Worm (Caenorhabditis elegans) whole organism, early embryonic: ENCODE results near the gene F22B7.1.

Experiments used
- B0310.2 ChIP-seq: sonication (generic microtip); optimal IDR thresholded peaks from 2 replicates; lab custom pipeline; 2016; ENCODE audit warnings: mild to moderate bottlenecking, missing genetic modification characterization, missing compliant biosample characterization
- F13C5.2 ChIP-seq: sonication (generic microtip); optimal IDR thresholded peaks from 2 replicates; lab custom pipeline; 2017; ENCODE audit warnings: mild to moderate bottlenecking, missing genetic modification characterization, inconsistent platforms, missing compliant biosample characterization
- aly-1 ChIP-seq: sonication (generic microtip); optimal IDR thresholded peaks from 2 replicates; lab custom pipeline; 2016; ENCODE audit warnings: missing genetic modification characterization, missing compliant biosample characterization
- ama-1 ChIP-seq: fragments of 150-350 bp; optimal IDR thresholded peaks from 2 replicates; lab custom pipeline; 2014
- ceh-13 ChIP-seq: fragments of 200-800 bp; sonication (Bioruptor generic); optimal IDR thresholded peaks from 2 replicates; lab custom pipeline; 2018; ENCODE audit warnings: mild to moderate bottlenecking, missing genetic modification characterization, missing compliant biosample characterization
- ceh-36 ChIP-seq: sonication (generic microtip); optimal IDR thresholded peaks from 2 replicates; lab custom pipeline; 2016; ENCODE audit warnings: missing genetic modification characterization, inconsistent platforms, missing compliant biosample characterization
- ets-7 ChIP-seq: sonication (generic microtip); optimal IDR thresholded peaks from 2 replicates; lab custom pipeline; 2016; ENCODE audit warnings: missing genotype, missing genetic modification characterization, missing compliant biosample characterization
- flt-1 ChIP-seq: fragments of 200-800 bp; sonication (Bioruptor generic); IDR thresholded peaks from 2 replicates; pipeline ENCODE4 v1.3.6; 2022; ENCODE audit warnings: missing genetic modification characterization, missing compliant biosample characterization
- hmbx-1 ChIP-seq: sonication (generic microtip); optimal IDR thresholded peaks from 2 replicates; lab custom pipeline; 2016; ENCODE audit warnings: mild to moderate bottlenecking, missing genetic modification characterization, missing compliant biosample characterization
- hmg-4 ChIP-seq: fragments of 200-800 bp; sonication (Bioruptor generic); optimal IDR thresholded peaks from 2 replicates; lab custom pipeline; 2018; ENCODE audit warnings: mild to moderate bottlenecking, missing genetic modification characterization, missing compliant biosample characterization
- hnd-1 ChIP-seq: sonication (generic microtip); optimal IDR thresholded peaks from 2 replicates; lab custom pipeline; 2016; ENCODE audit warnings: missing genetic modification characterization, missing compliant biosample characterization
- pes-1 ChIP-seq: fragments of 200-800 bp; sonication (Bioruptor generic); IDR thresholded peaks from 2 replicates; pipeline ENCODE4 v1.3.6; 2022; ENCODE audit warnings: missing genetic modification reagents, missing genetic modification characterization, missing compliant biosample characterization
- scrt-1 ChIP-seq: fragments of 200-800 bp; sonication (Bioruptor generic); IDR thresholded peaks from 2 replicates; pipeline ENCODE4 v1.3.6; 2022; ENCODE audit warnings: missing genetic modification characterization, missing compliant biosample characterization
- sea-1 ChIP-seq: fragments of 200-800 bp; sonication (Bioruptor generic); conservative IDR thresholded peaks from 2 replicates; pipeline ENCODE4 v1.3.6; 2022; ENCODE audit warnings: missing genetic modification characterization, missing compliant biosample characterization
- tbx-11 ChIP-seq: fragments of 200-800 bp; sonication (Bioruptor generic); IDR thresholded peaks from 2 replicates; pipeline ENCODE4 v1.3.6; 2022; ENCODE audit warnings: missing genetic modification characterization, missing compliant biosample characterization
- tbx-37 ChIP-seq: fragments of 200-800 bp; sonication (Bioruptor generic); conservative IDR thresholded peaks from 2 replicates; pipeline ENCODE4 v1.3.6; 2022; ENCODE audit warnings: missing genetic modification reagents, missing genetic modification characterization, missing compliant biosample characterization
- tra-4 ChIP-seq: sonication (generic microtip); optimal IDR thresholded peaks from 2 replicates; lab custom pipeline; 2017; ENCODE audit warnings: missing genetic modification characterization, missing compliant biosample characterization

Gene F22B7.1

ce11 chrIII:8664897-8665388 is at the start of gene F22B7.1:
F22B7.1 (plus strand) TSS chrIII:8665338.
- TF ChIP-seq pes-1 (GFP tag; lab: Robert Waterston, UW), result no peak
- TF ChIP-seq aly-1 (tag; lab: Kevin White, UChicago), result no peak
- no peak for TF ChIP-seq ceh-36 (tag; lab: Kevin White, UChicago)
- TF ChIP-seq tra-4, result no peak
- TF ChIP-seq hnd-1 (tag; lab: Kevin White, UChicago), result no peak
- TF ChIP-seq scrt-1, result no peak
- TF ChIP-seq ama-1 (lab: Kevin White, UChicago), result no peak
- no peak for TF ChIP-seq hmbx-1 (tag; lab: Kevin White, UChicago)
- TF ChIP-seq tbx-37 (GFP tag; lab: Robert Waterston, UW), result no peak
- TF ChIP-seq sea-1 (GFP tag; lab: Robert Waterston, UW), result no peak
- no peak for TF ChIP-seq tbx-11 (GFP tag; lab: Robert Waterston, UW)
- TF ChIP-seq ceh-13 (GFP tag; lab: Kevin White, UChicago), result no peak
- TF ChIP-seq F13C5.2 (tag; lab: Kevin White, UChicago), result no peak
- no peak for TF ChIP-seq ets-7 (tag; lab: Kevin White, UChicago)
- no peak for TF ChIP-seq hmg-4 (GFP tag; lab: Kevin White, UChicago)
- no peak for TF ChIP-seq B0310.2 (tag; lab: Kevin White, UChicago)

- TF ChIP-seq sea-1 (GFP tag; lab: Robert Waterston, UW) (no peak), pes-1 (GFP tag; lab: Robert Waterston, UW) (no peak), hnd-1 (tag; lab: Kevin White, UChicago) (no peak)
Observed at ce11 chrIII:8616587-8616986, 48.6 kb upstream of the F22B7.1 start, which contains the start of gene C06E1.11. C06E1.11 (minus strand) TSS chrIII:8616687.

- TF ChIP-seq flt-1 (GFP tag; lab: Robert Waterston, UW) (no peak), pes-1 (GFP tag; lab: Robert Waterston, UW) (no peak), tbx-11 (GFP tag; lab: Robert Waterston, UW) (no peak), hmbx-1 (tag; lab: Kevin White, UChicago) (no peak), scrt-1 (no peak), ama-1 (lab: Kevin White, UChicago) (no peak), ceh-13 (GFP tag; lab: Kevin White, UChicago) (no peak), hnd-1 (tag; lab: Kevin White, UChicago) (no peak), F13C5.2 (tag; lab: Kevin White, UChicago) (no peak), tbx-37 (GFP tag; lab: Robert Waterston, UW) (no peak), ceh-36 (tag; lab: Kevin White, UChicago) (no peak), tra-4 (no peak), hmg-4 (GFP tag; lab: Kevin White, UChicago) (no peak)
Observed at ce11 chrIII:8618412-8618960, 46.7 kb upstream of the F22B7.1 start, which contains the start of gene C13G5.2. C13G5.2 (minus strand) TSS chrIII:8618462.

- TF ChIP-seq F13C5.2 (tag; lab: Kevin White, UChicago), result no peak
- TF ChIP-seq ama-1 (lab: Kevin White, UChicago), result no peak
- no peak for TF ChIP-seq ceh-36 (tag; lab: Kevin White, UChicago)
- TF ChIP-seq scrt-1, result no peak
- TF ChIP-seq pes-1 (GFP tag; lab: Robert Waterston, UW), result no peak
- TF ChIP-seq flt-1 (GFP tag; lab: Robert Waterston, UW), result no peak
- no peak for TF ChIP-seq sea-1 (GFP tag; lab: Robert Waterston, UW)
- no peak for TF ChIP-seq tbx-37 (GFP tag; lab: Robert Waterston, UW)
- TF ChIP-seq ceh-13 (GFP tag; lab: Kevin White, UChicago), result no peak
Observed at ce11 chrIII:8620259-8620658, 44.9 kb upstream of the F22B7.1 start.

- TF ChIP-seq sea-1 (GFP tag; lab: Robert Waterston, UW) (no peak), hnd-1 (tag; lab: Kevin White, UChicago) (no peak), hmg-4 (GFP tag; lab: Kevin White, UChicago) (no peak)
Observed at ce11 chrIII:8621002-8621401, 44.1 kb upstream of the F22B7.1 start.

ce11 chrIII:8621982-8622381 is 43.2 kb upstream of the F22B7.1 start:
- TF ChIP-seq ets-7 (tag; lab: Kevin White, UChicago), result no peak

ce11 chrIII:8622435-8622834 is 42.7 kb upstream of the F22B7.1 start, which contains the start of gene ceh-16:
ceh-16 (plus strand) TSS chrIII:8622735.
- no peak for TF ChIP-seq ceh-13 (GFP tag; lab: Kevin White, UChicago)
- no peak for TF ChIP-seq hmg-4 (GFP tag; lab: Kevin White, UChicago)
- no peak for TF ChIP-seq ceh-36 (tag; lab: Kevin White, UChicago)
- TF ChIP-seq hnd-1 (tag; lab: Kevin White, UChicago), result no peak
- no peak for TF ChIP-seq flt-1 (GFP tag; lab: Robert Waterston, UW)
- no peak for TF ChIP-seq ets-7 (tag; lab: Kevin White, UChicago)

- TF ChIP-seq tbx-37 (GFP tag; lab: Robert Waterston, UW), result no peak
- no peak for TF ChIP-seq ceh-13 (GFP tag; lab: Kevin White, UChicago)
- TF ChIP-seq sea-1 (GFP tag; lab: Robert Waterston, UW), result no peak
- TF ChIP-seq hmg-4 (GFP tag; lab: Kevin White, UChicago), result no peak
- no peak for TF ChIP-seq tbx-11 (GFP tag; lab: Robert Waterston, UW)
- TF ChIP-seq flt-1 (GFP tag; lab: Robert Waterston, UW), result no peak
- TF ChIP-seq B0310.2 (tag; lab: Kevin White, UChicago), result no peak
- no peak for TF ChIP-seq ama-1 (lab: Kevin White, UChicago)
- no peak for TF ChIP-seq scrt-1
- TF ChIP-seq ceh-36 (tag; lab: Kevin White, UChicago), result no peak
- TF ChIP-seq hmbx-1 (tag; lab: Kevin White, UChicago), result no peak
- no peak for TF ChIP-seq aly-1 (tag; lab: Kevin White, UChicago)
- no peak for TF ChIP-seq hnd-1 (tag; lab: Kevin White, UChicago)
- no peak for TF ChIP-seq F13C5.2 (tag; lab: Kevin White, UChicago)
- no peak for TF ChIP-seq pes-1 (GFP tag; lab: Robert Waterston, UW)
- TF ChIP-seq tra-4, result no peak
- no peak for TF ChIP-seq ets-7 (tag; lab: Kevin White, UChicago)
Observed at ce11 chrIII:8625125-8625524, 40.0 kb upstream of the F22B7.1 start.
